Fruit fly (Drosophila melanogaster) whole organism, embryonic: ENCODE measurements around the gene gish.

Experiments
- Awh ChIP-seq: fragments of 200-800 bp; sonication (Bioruptor generic); IDR thresholded peaks from 2 replicates; pipeline ENCODE4, ENCODE4 v1.3.6; 2022; ENCODE audit warnings: missing biosample characterization, missing genetic modification characterization
- Bdp1 ChIP-seq: fragments of 200-800 bp; sonication (Bioruptor generic); optimal IDR thresholded peaks from 3 replicates; lab custom pipeline; 2016; ENCODE audit warnings: missing biosample characterization, missing genetic modification characterization
- Bteb2 ChIP-seq: fragments of 200-800 bp; sonication (Bioruptor generic); optimal IDR thresholded peaks from 2 replicates; lab custom pipeline; 2016; ENCODE audit warnings: missing biosample characterization, missing genetic modification characterization
- CG10543 ChIP-seq: fragments of 200-800 bp; sonication (Bioruptor generic); optimal IDR thresholded peaks from 3 replicates; lab custom pipeline; 2017; ENCODE audit warnings: missing biosample characterization, mild to moderate bottlenecking, missing genetic modification characterization, moderate library complexity
- CG10959 ChIP-seq: fragments of 200-800 bp; sonication (Bioruptor generic); IDR thresholded peaks from 2 replicates; pipeline ENCODE4 v1.3.6; 2022; ENCODE audit warnings: missing biosample characterization, missing genetic modification characterization
- CG12391 ChIP-seq: fragments of 200-800 bp; sonication (Bioruptor generic); optimal IDR thresholded peaks from 3 replicates; lab custom pipeline; 2018; ENCODE audit warnings: missing biosample characterization, mild to moderate bottlenecking, missing genetic modification characterization, moderate library complexity
- CG13123 ChIP-seq: fragments of 200-800 bp; sonication (Bioruptor generic); optimal IDR thresholded peaks from 2 replicates; lab custom pipeline; 2016; ENCODE audit warnings: missing biosample characterization, missing genetic modification characterization
- CG13287 ChIP-seq: fragments of 200-800 bp; sonication (Bioruptor generic); IDR thresholded peaks from 2 replicates; pipeline ENCODE4 v1.3.6; 2022; ENCODE audit warnings: missing biosample characterization, missing genetic modification characterization; ENCODE audit not compliant: partially characterized antibody
- CG15601 ChIP-seq: fragments of 200-800 bp; sonication (Bioruptor generic); optimal IDR thresholded peaks from 3 replicates; lab custom pipeline; 2019; ENCODE audit warnings: missing biosample characterization, mild to moderate bottlenecking, missing genetic modification characterization, moderate library complexity
- CG1647 ChIP-seq: fragments of 200-800 bp; sonication (Bioruptor generic); optimal IDR thresholded peaks from 3 replicates; lab custom pipeline; 2016; ENCODE audit warnings: missing biosample characterization, missing genetic modification characterization
- CG17612 ChIP-seq: fragments of 200-800 bp; sonication (Bioruptor generic); IDR thresholded peaks from 2 replicates; pipeline ENCODE4 v1.3.6; 2022; ENCODE audit warnings: missing biosample characterization, missing genetic modification characterization
- CG18619 ChIP-seq: fragments of 200-800 bp; sonication (Bioruptor generic); optimal IDR thresholded peaks from 3 replicates; lab custom pipeline; 2017; ENCODE audit warnings: missing biosample characterization, mild to moderate bottlenecking, missing genetic modification characterization
- CG30403 ChIP-seq: fragments of 200-800 bp; sonication (Bioruptor generic); optimal IDR thresholded peaks from 3 replicates; lab custom pipeline; 2016; ENCODE audit warnings: missing biosample characterization, missing genetic modification characterization
- CG32532 ChIP-seq: fragments of 200-800 bp; sonication (Bioruptor generic); IDR thresholded peaks from 2 replicates; pipeline ENCODE4 v1.3.6; 2022; ENCODE audit warnings: missing biosample characterization, missing genetic modification characterization
- CG3407 ChIP-seq: fragments of 200-800 bp; sonication (Bioruptor generic); optimal IDR thresholded peaks from 2 replicates; lab custom pipeline; 2018; ENCODE audit warnings: missing biosample characterization, mild to moderate bottlenecking, missing genetic modification characterization
- CG34422 ChIP-seq: fragments of 200-800 bp; sonication (Bioruptor generic); IDR thresholded peaks from 3 replicates; pipeline ENCODE4 v1.3.6; 2022; ENCODE audit warnings: missing biosample characterization, missing genetic modification characterization
- CG4617 ChIP-seq: fragments of 200-800 bp; sonication (Bioruptor generic); optimal IDR thresholded peaks from 3 replicates; lab custom pipeline; 2016; ENCODE audit warnings: missing biosample characterization, missing genetic modification characterization, borderline replicate concordance
- CG6175 ChIP-seq: fragments of 200-800 bp; sonication (Bioruptor generic); IDR thresholded peaks from 3 replicates; pipeline ENCODE4 v1.3.6; 2022; ENCODE audit warnings: missing biosample characterization, missing genetic modification characterization
- CG6272 ChIP-seq: fragments of 200-800 bp; sonication (Bioruptor generic); IDR thresholded peaks from 2 replicates; pipeline ENCODE4 v1.3.6; 2022; ENCODE audit warnings: missing biosample characterization, missing genetic modification characterization
- CG8089 ChIP-seq: fragments of 200-800 bp; sonication (Bioruptor generic); optimal IDR thresholded peaks from 3 replicates; lab custom pipeline; 2016; ENCODE audit warnings: missing biosample characterization, missing genetic modification characterization
- CG8388 ChIP-seq: fragments of 200-800 bp; sonication (Bioruptor generic); optimal IDR thresholded peaks from 2 replicates; lab custom pipeline; 2019; ENCODE audit warnings: missing biosample characterization, mild to moderate bottlenecking, missing genetic modification characterization, moderate library complexity
- CG8924 ChIP-seq: fragments of 200-800 bp; optimal IDR thresholded peaks from 3 replicates; lab custom pipeline; 2019; ENCODE audit warnings: missing biosample characterization, mild to moderate bottlenecking, missing genetic modification characterization, moderate library complexity
- D ChIP-seq, 2 experiments: fragments of 200-800 bp in 1 of 2; fragments of >200 bp in 1 of 2; sonication (Bioruptor generic) in 1 of 2; optimal IDR thresholded peaks; 2 replicates in 1 of 2; 3 replicates in 1 of 2; lab custom pipeline; 2017; ENCODE audit warnings: mild to moderate bottlenecking in 1 of 2, missing biosample characterization in 1 of 2, missing genetic modification characterization in 1 of 2, missing genetic modification reagents in 1 of 2
- Deaf1 ChIP-seq: fragments of 200-800 bp; optimal IDR thresholded peaks from 3 replicates; lab custom pipeline; 2019; ENCODE audit warnings: missing biosample characterization, mild to moderate bottlenecking, missing genetic modification characterization, moderate library complexity
- Fer2 ChIP-seq: fragments of 200-800 bp; sonication (Bioruptor generic); optimal IDR thresholded peaks from 2 replicates; lab custom pipeline; 2018; ENCODE audit warnings: missing biosample characterization, mild to moderate bottlenecking, missing genetic modification characterization, moderate library complexity
- HHEX ChIP-seq: fragments of 200-800 bp; sonication (Bioruptor generic); optimal IDR thresholded peaks from 3 replicates; lab custom pipeline; 2017; ENCODE audit warnings: missing biosample characterization, mild to moderate bottlenecking, missing genetic modification characterization, missing genetic modification reagents
- HLH54F ChIP-seq: fragments of 200-800 bp; sonication (Bioruptor generic); optimal IDR thresholded peaks from 3 replicates; lab custom pipeline; 2016; ENCODE audit warnings: missing biosample characterization, missing genetic modification characterization
- HLHmδ ChIP-seq: fragments of 200-800 bp; sonication (Bioruptor generic); optimal IDR thresholded peaks from 2 replicates; lab custom pipeline; 2018; ENCODE audit warnings: missing biosample characterization, mild to moderate bottlenecking, missing genetic modification characterization, moderate library complexity
- Lim3 ChIP-seq: fragments of 200-800 bp; sonication (Bioruptor generic); IDR thresholded peaks from 2 replicates; pipeline ENCODE4 v1.3.6; 2022; ENCODE audit warnings: missing biosample characterization, missing genetic modification characterization
- Max ChIP-seq: fragments of 200-800 bp; sonication (Bioruptor generic); optimal IDR thresholded peaks from 2 replicates; lab custom pipeline; 2016; ENCODE audit warnings: missing biosample characterization, mild to moderate bottlenecking, missing genetic modification characterization
- Nf-YA ChIP-seq: fragments of 200-800 bp; sonication (Bioruptor generic); IDR thresholded peaks from 2 replicates; pipeline ENCODE4 v1.3.6; 2022; ENCODE audit warnings: missing biosample characterization, missing genetic modification characterization
- NfI ChIP-seq: fragments of 200-800 bp; sonication (Bioruptor generic); optimal IDR thresholded peaks from 3 replicates; lab custom pipeline; 2018; ENCODE audit warnings: missing biosample characterization, mild to moderate bottlenecking, missing genetic modification characterization, moderate library complexity
- ara ChIP-seq: fragments of 200-800 bp; sonication (Bioruptor generic); IDR thresholded peaks from 2 replicates; pipeline ENCODE4 v1.3.6; 2022; ENCODE audit warnings: missing biosample characterization, missing genetic modification characterization
- ase ChIP-seq: fragments of 200-800 bp; sonication (Bioruptor generic); IDR thresholded peaks from 3 replicates; pipeline ENCODE4 v1.3.6; 2022; ENCODE audit warnings: missing biosample characterization, missing genetic modification characterization
- cato ChIP-seq: fragments of 200-800 bp; sonication (Bioruptor generic); optimal IDR thresholded peaks from 2 replicates; lab custom pipeline; 2016; ENCODE audit warnings: missing biosample characterization, missing genetic modification characterization, borderline replicate concordance
- emc ChIP-seq: fragments of 200-800 bp; sonication (Bioruptor generic); optimal IDR thresholded peaks from 2 replicates; lab custom pipeline; 2016; ENCODE audit warnings: missing biosample characterization, missing genetic modification characterization
- gcm2 ChIP-seq: fragments of 200-800 bp; sonication (Bioruptor generic); optimal IDR thresholded peaks from 2 replicates; lab custom pipeline; 2016; ENCODE audit warnings: missing biosample characterization, missing genetic modification characterization
- her ChIP-seq: fragments of 200-800 bp; sonication (Bioruptor generic); optimal IDR thresholded peaks from 2 replicates; lab custom pipeline; 2016; ENCODE audit warnings: missing biosample characterization, missing genetic modification characterization
- lov ChIP-seq, 2 experiments: fragments of 200-800 bp in 1 of 2; fragments of >200 bp in 1 of 2; sonication (Bioruptor generic) in 1 of 2; IDR thresholded peaks in 1 of 2; optimal IDR thresholded peaks in 1 of 2; 2 replicates in 1 of 2; 3 replicates in 1 of 2; pipeline versions ENCODE4 v1.3.6 to Lab custom; 2017 to 2022; ENCODE audit warnings: missing biosample characterization in 1 of 2, missing genetic modification characterization in 1 of 2
- luna ChIP-seq: fragments of 200-800 bp; sonication (Bioruptor generic); optimal IDR thresholded peaks from 2 replicates; lab custom pipeline; 2016; ENCODE audit warnings: missing biosample characterization, missing genetic modification characterization
- mld ChIP-seq: fragments of 200-800 bp; sonication (Bioruptor generic); IDR thresholded peaks from 3 replicates; pipeline ENCODE4 v1.3.6; 2022; ENCODE audit warnings: missing biosample characterization, missing genetic modification characterization; ENCODE audit not compliant: partially characterized antibody
- nau ChIP-seq: fragments of 200-800 bp; sonication (Bioruptor generic); optimal IDR thresholded peaks from 3 replicates; lab custom pipeline; 2017; ENCODE audit warnings: missing biosample characterization, mild to moderate bottlenecking, missing genetic modification characterization, missing genetic modification reagents
- otp ChIP-seq: fragments of 200-800 bp; sonication (Bioruptor generic); IDR thresholded peaks from 3 replicates; pipeline ENCODE4, ENCODE4 v1.3.6; 2022; ENCODE audit warnings: missing biosample characterization, missing genetic modification characterization
- stwl ChIP-seq: fragments of 200-800 bp; sonication (Bioruptor generic); optimal IDR thresholded peaks from 3 replicates; lab custom pipeline; 2018; ENCODE audit warnings: missing biosample characterization, mild to moderate bottlenecking, missing genetic modification characterization, moderate library complexity
- tin ChIP-seq: fragments of 200-800 bp; sonication (Bioruptor generic); optimal IDR thresholded peaks from 3 replicates; lab custom pipeline; 2016; ENCODE audit warnings: missing biosample characterization, missing genetic modification characterization
- unc-4 ChIP-seq: fragments of 200-800 bp; sonication (Bioruptor generic); IDR thresholded peaks from 2 replicates; pipeline ENCODE4 v1.3.6; 2022; ENCODE audit warnings: missing biosample characterization, missing genetic modification characterization; ENCODE audit not compliant: partially characterized antibody
- wek ChIP-seq: fragments of 200-800 bp; sonication (Bioruptor generic); optimal IDR thresholded peaks from 3 replicates; lab custom pipeline; 2018; ENCODE audit warnings: missing biosample characterization, mild to moderate bottlenecking, missing genetic modification characterization, moderate library complexity

The gish gene

dm6 chr3R:16231385-16232307 lies 40.6 kb upstream of the gish start (continued):
- TF ChIP-seq Bdp1 (GFP tag; lab: Kevin White, UChicago) (peak; percentile 50), CG34422 (GFP tag; lab: Robert Waterston, UW) (no peak), nau (GFP tag; lab: Kevin White, UChicago) (peak; percentile 69), ase (GFP tag; lab: Robert Waterston, UW) (no peak), Deaf1 (tag; lab: Kevin White, UChicago) (peak; percentile 56), lov (optimal IDR thresholded peaks at IDR 0.05; lab: Kevin White, UChicago) (no peak), lov (GFP tag; IDR thresholded peaks at IDR 0.05; lab: Robert Waterston, UW) (no peak), CG15601 (tag; lab: Kevin White, UChicago) (peak; percentile 57), CG18619 (GFP tag; lab: Kevin White, UChicago) (peak; percentile 76), CG13123 (GFP tag; lab: Kevin White, UChicago) (peak; percentile 29), stwl (tag; lab: Kevin White, UChicago) (no peak), Fer2 (no peak), emc (GFP tag; lab: Kevin White, UChicago) (peak; percentile 8), otp (GFP tag; lab: Robert Waterston, UW) (no peak), HHEX (GFP tag; lab: Kevin White, UChicago) (peak; percentile 73), Bteb2 (peak; percentile 17), D (optimal IDR thresholded peaks at IDR 0.05; lab: Kevin White, UChicago) (no peak), D (GFP tag; optimal IDR thresholded peaks at IDR 0.05; lab: Kevin White, UChicago) (peak; percentile 73), HLHmδ (no peak), CG8089 (GFP tag; lab: Kevin White, UChicago) (peak; percentile 57), CG1647 (GFP tag; lab: Kevin White, UChicago) (peak; percentile 59), gcm2 (GFP tag; lab: Kevin White, UChicago) (peak; percentile 64), CG6175 (no peak), HLH54F (GFP tag; lab: Kevin White, UChicago) (peak; percentile 76), CG13287 (GFP tag; lab: Robert Waterston, UW) (no peak), mld (GFP tag; lab: Robert Waterston, UW) (no peak), cato (GFP tag; lab: Kevin White, UChicago) (peak; percentile 59), CG8388 (GFP tag; lab: Kevin White, UChicago) (peak; percentile 61), wek (no peak), CG6272 (GFP tag; lab: Robert Waterston, UW) (peak; percentile 40; the same call in 1 of the 2 replicates), CG8924 (peak; percentile 82), unc-4 (GFP tag; lab: Robert Waterston, UW) (no peak), Nf-YA (GFP tag; lab: Robert Waterston, UW) (no peak), luna (no peak), CG12391 (peak; percentile 68), Max (GFP tag; lab: Kevin White, UChicago) (peak; percentile 57), her (GFP tag; lab: Kevin White, UChicago) (peak; percentile 26), CG4617 (peak; percentile 14), CG30403 (GFP tag; lab: Kevin White, UChicago) (peak; percentile 77), Lim3 (GFP tag; lab: Robert Waterston, UW) (no peak), CG3407 (GFP tag; lab: Kevin White, UChicago) (peak; percentile 38), Awh (no peak), NfI (GFP tag; lab: Kevin White, UChicago) (peak; percentile 50), tin (GFP tag; lab: Kevin White, UChicago) (peak; percentile 66), ara (GFP tag; lab: Robert Waterston, UW) (no peak), CG32532 (GFP tag; lab: Robert Waterston, UW) (no peak), CG10959 (no peak), CG17612 (no peak), CG10543 (GFP tag; lab: Kevin White, UChicago) (peak; percentile 63)
